Fruit fly (Drosophila melanogaster) ovary, adult (tissue): ENCODE data around the gene CG17816.

ENCODE experiments used
- CG17801 ChIP-seq: fragments of 200-800 bp; optimal IDR thresholded peaks from 2 replicates; lab custom pipeline; 2019; ENCODE audit warnings: missing biosample characterization, mild to moderate bottlenecking, missing genetic modification characterization, moderate library complexity; ENCODE audit not compliant: partially characterized antibody

CG17816 gene

dm6 chr3R:7821559-7821958, 65.0 kb downstream of the CG17816 start:
- no peak for TF ChIP-seq CG17801 (GFP tag; lab: Kevin White, UChicago)

dm6 chr3R:7813981-7814529, 72.5 kb downstream of the CG17816 start, which contains the start of gene CG34384:
CG34384 (plus strand) TSS chr3R:7814361.
- TF ChIP-seq CG17801 (GFP tag; lab: Kevin White, UChicago), result no peak

dm6 chr3R:7813518-7813917, 73.0 kb downstream of the CG17816 start:
- no peak for TF ChIP-seq CG17801 (GFP tag; lab: Kevin White, UChicago)

dm6 chr3R:7811514-7811913, 75.0 kb downstream of the CG17816 start, which contains the start of gene CG31473:
CG31473 (plus strand) TSS chr3R:7811814.
- no peak for TF ChIP-seq CG17801 (GFP tag; lab: Kevin White, UChicago)

dm6 chr3R:7809662-7810621, 76.6 kb downstream of the CG17816 start, which contains the start of the genes CG2993 and sgll:
CG2993 (minus strand) TSS chr3R:7810014.
sgll (plus strand) TSS chr3R:7810532.
- TF ChIP-seq CG17801 (GFP tag; lab: Kevin White, UChicago), result peak; percentile 29
